Fruit fly (Drosophila melanogaster) whole organism, larva: ENCODE data around the gene EloA.

ENCODE experiments used
- noc ChIP-seq: fragments of 200-800 bp; sonication (Bioruptor generic); optimal IDR thresholded peaks from 3 replicates; lab custom pipeline; 2019; ENCODE audit warnings: missing biosample characterization, mild to moderate bottlenecking, missing genetic modification characterization, moderate library complexity

EloA gene

dm6 chr3R:23225266-23225665, 26.1 kb upstream of the EloA start:
- peak; percentile 49 for TF ChIP-seq noc (tag; lab: Kevin White, UChicago)

- peak; percentile 49 for TF ChIP-seq noc (tag; lab: Kevin White, UChicago)
Measured at dm6 chr3R:23226521-23227039, 24.8 kb upstream of the EloA start, which contains the start of gene cnc. Gene cnc (minus strand): TSS chr3R:23226711.

dm6 chr3R:23228605-23229264, 22.6 kb upstream of the EloA start:
- TF ChIP-seq noc (tag; lab: Kevin White, UChicago), result peak; percentile 51

DNA sequence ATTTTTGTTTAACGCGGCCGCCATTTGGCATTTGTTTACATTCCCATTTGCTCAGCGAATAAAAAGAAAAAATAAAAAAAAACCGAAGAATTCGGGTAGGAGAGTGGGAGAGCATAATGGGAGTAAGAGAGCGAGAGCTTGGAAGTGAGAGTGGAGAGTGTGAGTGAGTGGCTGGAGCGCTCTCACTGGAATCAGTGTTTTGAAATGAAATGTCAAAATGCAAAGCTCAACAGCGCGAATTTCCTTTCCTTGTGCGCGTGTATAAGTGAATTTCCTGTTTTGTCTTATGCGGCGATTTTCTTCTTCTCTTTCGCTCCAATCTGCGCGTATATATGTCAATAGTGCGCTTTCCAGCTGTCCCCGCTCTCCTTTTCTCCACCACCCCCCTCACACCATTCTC, 12.3 kb upstream of the EloA start:
- TF ChIP-seq noc (tag; lab: Kevin White, UChicago), result no peak

DNA sequence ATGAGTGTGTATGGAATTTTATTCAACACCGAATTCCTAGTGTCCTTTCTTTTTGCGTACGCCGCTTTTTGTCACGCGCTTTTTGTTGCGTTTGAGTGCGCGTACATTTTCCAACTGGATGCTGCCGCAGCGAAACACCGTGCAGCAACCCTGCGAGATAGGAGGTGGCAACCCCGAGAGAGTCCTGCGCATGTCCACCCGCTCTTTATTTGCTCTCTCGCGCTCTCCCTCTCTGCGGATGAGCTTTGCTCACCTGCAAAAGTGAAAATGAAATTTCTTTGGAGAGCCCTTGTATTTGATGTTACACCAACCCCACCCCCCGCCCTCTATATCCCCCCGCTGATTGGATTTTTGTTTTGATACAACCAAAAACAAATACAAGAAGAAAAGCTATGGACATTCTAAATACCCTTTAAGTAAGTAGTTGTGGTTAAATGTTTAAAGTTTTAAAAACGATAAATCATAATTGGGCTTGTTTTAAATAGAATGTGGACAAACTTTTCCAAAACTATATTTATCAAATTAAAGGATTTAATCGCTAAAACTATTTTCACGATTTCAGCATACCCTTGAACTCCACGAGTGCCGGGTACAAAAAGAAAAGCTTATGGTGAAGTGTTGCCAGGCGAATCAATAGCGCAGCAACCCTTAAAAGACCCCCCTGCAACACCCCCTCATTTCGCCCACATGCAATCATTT, 11.3 kb upstream of the EloA start:
- peak; percentile 4 for TF ChIP-seq noc (tag; lab: Kevin White, UChicago)

- no peak for TF ChIP-seq noc (tag; lab: Kevin White, UChicago)
Measured at dm6 chr3R:23248853-23249573, 2.4 kb upstream of the EloA start, which contains the start of gene CG4467. Gene CG4467 (minus strand): TSS chr3R:23248903.

- peak; percentile 57 for TF ChIP-seq noc (tag; lab: Kevin White, UChicago)
Measured at dm6 chr3R:23257986-23258427, 6.6 kb downstream of the EloA start, which contains the start of the genes wda and Pex11c. Gene wda (minus strand): TSS chr3R:23258087. Gene Pex11c (plus strand): TSS chr3R:23258365.

dm6 chr3R:23258524-23258923, 7.2 kb downstream of the EloA start:
- TF ChIP-seq noc (tag; lab: Kevin White, UChicago), result no peak

DNA sequence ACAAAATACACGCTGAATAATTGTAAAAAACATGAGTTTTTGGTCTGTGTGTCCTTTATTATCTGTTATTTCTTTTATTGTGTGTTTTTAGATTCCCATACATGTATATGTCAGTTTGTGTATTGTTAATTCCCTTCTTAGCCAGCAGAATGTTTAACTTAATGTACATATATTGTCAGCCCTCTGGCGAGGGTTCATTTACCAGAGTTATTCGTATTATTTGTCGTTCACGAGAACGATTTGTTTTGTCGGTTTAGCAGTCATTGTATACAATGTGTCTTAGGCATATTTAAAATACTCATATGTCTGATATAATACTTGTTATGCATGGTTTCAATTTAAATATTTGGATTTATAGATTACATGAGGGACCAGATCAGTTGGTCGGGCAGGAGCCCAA, 9.2 kb downstream of the EloA start:
- TF ChIP-seq noc (tag; lab: Kevin White, UChicago), result no peak

- no peak for TF ChIP-seq noc (tag; lab: Kevin White, UChicago)
Measured at dm6 chr3R:23278704-23279379, 27.5 kb downstream of the EloA start.

dm6 chr3R:23279834-23280233, 28.5 kb downstream of the EloA start:
- no peak for TF ChIP-seq noc (tag; lab: Kevin White, UChicago)

DNA sequence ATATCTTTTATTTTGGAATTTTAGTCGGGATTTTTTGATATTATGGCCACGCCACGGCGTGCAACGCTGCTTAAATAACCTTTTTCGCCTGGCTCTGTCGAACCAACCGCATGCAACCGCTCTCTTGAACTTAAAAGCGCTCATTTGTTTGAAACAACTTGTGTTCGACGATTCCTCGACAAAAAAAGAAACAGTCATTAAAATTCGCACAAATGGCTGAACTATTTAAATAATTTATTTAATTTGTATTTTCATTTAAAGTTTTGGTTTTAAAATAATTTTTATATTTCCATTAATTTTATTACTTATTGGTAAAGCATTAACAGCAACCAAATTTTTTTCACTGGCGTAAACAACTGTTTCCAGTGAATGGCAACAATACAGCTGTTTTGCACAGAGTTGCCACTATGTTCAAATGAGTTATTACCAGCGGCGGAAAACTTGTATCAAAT, 29.5 kb downstream of the EloA start, which contains the start of the genes orb and Cdc16:
TSS of gene orb (minus strand) at position 51 of the 452 bp plus-strand sequence.
TSS of gene Cdc16 (plus strand) at position 396 of the 452 bp plus-strand sequence.
- peak; percentile 84 for TF ChIP-seq noc (tag; lab: Kevin White, UChicago)

- TF ChIP-seq noc (tag; lab: Kevin White, UChicago), result no peak
Measured at dm6 chr3R:23283702-23284101, 32.3 kb downstream of the EloA start, which contains the start of gene CG6763. Gene CG6763 (plus strand): TSS chr3R:23284002.

- TF ChIP-seq noc (tag; lab: Kevin White, UChicago), result peak; percentile 41
Measured at dm6 chr3R:23284256-23284655, 32.9 kb downstream of the EloA start.

dm6 chr3R:23287951-23288350, 36.6 kb downstream of the EloA start, which contains the start of gene wam:
Gene wam (minus strand): TSS chr3R:23288051.
- TF ChIP-seq noc (tag; lab: Kevin White, UChicago), result no peak
